Comparison of ENCODE assay signal across 1 worm cellular context in the genomic region with DNA sequence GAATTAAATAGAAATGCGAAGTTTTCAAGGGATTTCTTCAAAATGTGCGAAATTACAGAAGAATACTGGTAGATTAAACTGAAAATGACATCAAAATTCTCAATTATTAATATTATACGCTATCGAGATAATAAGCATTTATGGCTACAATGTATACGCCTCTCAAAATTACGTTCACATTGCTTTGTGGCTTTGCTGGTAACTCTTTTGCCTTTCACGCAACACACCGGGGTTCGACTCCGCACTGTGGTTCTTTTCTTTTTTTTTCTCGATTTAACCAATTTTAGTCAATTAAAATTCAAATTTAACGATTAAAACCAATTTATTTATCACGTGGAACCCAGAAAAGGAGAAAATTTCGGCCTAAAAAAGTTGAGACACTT.
A peak's percentile ranks its signal among the peaks of the same experiment; 100 is the strongest.
TF ChIP-seq lines count a peak whose summit lies in the region.

No protein-coding gene starts in this region.

TF ChIP-seq in whole organism, young adult, 124 proteins besides CTCF, POLR2A, EP300 and RAD21 (continued from another document):
- peak; percentile 91 for TF ChIP-seq B0261.1 (tag; optimal IDR thresholded peaks at IDR 0.05; lab: Kevin White, UChicago)
- TF ChIP-seq nhr-27 (tag; optimal IDR thresholded peaks at IDR 0.05; lab: Kevin White, UChicago): no peak
- TF ChIP-seq madf-10 (tag; optimal IDR thresholded peaks at IDR 0.05; lab: Kevin White, UChicago): peak; percentile 61
- no peak; the same call in 1 of the 2 replicates for TF ChIP-seq hsf-1 (GFP tag; IDR thresholded peaks at IDR 0.05; lab: Robert Waterston, UW)
- TF ChIP-seq F10E7.11 (tag; optimal IDR thresholded peaks at IDR 0.05; lab: Kevin White, UChicago): peak; percentile 10
- TF ChIP-seq snpc-1.1 (tag; optimal IDR thresholded peaks at IDR 0.05; lab: Kevin White, UChicago; ENCODE audit: insufficient read depth): peak; percentile 40
- no peak for TF ChIP-seq B0019.2 (GFP tag; conservative IDR thresholded peaks at IDR 0.05; lab: Robert Waterston, UW)
- TF ChIP-seq hmg-20 (GFP tag; IDR thresholded peaks at IDR 0.05; lab: Robert Waterston, UW): no peak
- TF ChIP-seq rec-8 (tag; optimal IDR thresholded peaks at IDR 0.05; lab: Kevin White, UChicago): peak; percentile 56 to 86
- TF ChIP-seq attf-5 (GFP tag; optimal IDR thresholded peaks at IDR 0.05; lab: Kevin White, UChicago): peak; percentile 36
- peak; percentile 24 for TF ChIP-seq F49E8.2 (tag; optimal IDR thresholded peaks at IDR 0.05; lab: Kevin White, UChicago; ENCODE audit: insufficient read depth)
- peak; percentile 4 for TF ChIP-seq ztf-26 (tag; optimal IDR thresholded peaks at IDR 0.05; lab: Kevin White, UChicago)
- peak; percentile 41 for TF ChIP-seq repo-1 (tag; optimal IDR thresholded peaks at IDR 0.05; lab: Kevin White, UChicago)
- no peak; the same call in 1 of the 2 replicates for TF ChIP-seq Y53F4B.3 (GFP tag; IDR thresholded peaks at IDR 0.05; lab: Robert Waterston, UW)
- TF ChIP-seq ama-1 (optimal IDR thresholded peaks at IDR 0.05; lab: Kevin White, UChicago): no peak
- peak; percentile 11 to 93 for TF ChIP-seq ama-1 (GFP tag; optimal IDR thresholded peaks at IDR 0.05; lab: Kevin White, UChicago)
- no peak for TF ChIP-seq dpl-1 (GFP tag; optimal IDR thresholded peaks at IDR 0.05; lab: Kevin White, UChicago)
- no peak for TF ChIP-seq lin-35 (GFP tag; optimal IDR thresholded peaks at IDR 0.05; lab: Kevin White, UChicago)
- peak; percentile 4 for TF ChIP-seq xnd-1 (tag; optimal IDR thresholded peaks at IDR 0.05; lab: Kevin White, UChicago)
- TF ChIP-seq die-1 (tag; optimal IDR thresholded peaks at IDR 0.05; lab: Kevin White, UChicago): peak; percentile 87
- no peak for TF ChIP-seq somi-1 (GFP tag; optimal IDR thresholded peaks at IDR 0.05; lab: Kevin White, UChicago)
- TF ChIP-seq hrde-1 (tag; optimal IDR thresholded peaks at IDR 0.05; lab: Kevin White, UChicago; ENCODE audit: borderline replicate concordance): peak; percentile 81
- peak; percentile 67; the same call in 1 of the 2 replicates for TF ChIP-seq egl-44 (GFP tag; IDR thresholded peaks at IDR 0.05; lab: Robert Waterston, UW)
- TF ChIP-seq F52B5.7 (tag; optimal IDR thresholded peaks at IDR 0.05; lab: Kevin White, UChicago): peak; percentile 45
- TF ChIP-seq mxl-1 (tag; optimal IDR thresholded peaks at IDR 0.05; lab: Kevin White, UChicago): peak; percentile 88
- peak; percentile 26 for TF ChIP-seq ceh-79 (tag; optimal IDR thresholded peaks at IDR 0.05; lab: Kevin White, UChicago)
- peak; percentile 8 for TF ChIP-seq nhr-179 (tag; optimal IDR thresholded peaks at IDR 0.05; lab: Kevin White, UChicago)
- TF ChIP-seq ztf-3 (GFP tag; optimal IDR thresholded peaks at IDR 0.05; lab: Kevin White, UChicago): no peak
- no peak for TF ChIP-seq ceh-27 (GFP tag; optimal IDR thresholded peaks at IDR 0.05; lab: Kevin White, UChicago)
TF ChIP-seq in whole organism, young adult: peak in this region for 56.
